Comparison of ENCODE assay signal across 1 fruit fly cellular context in the genomic region with DNA sequence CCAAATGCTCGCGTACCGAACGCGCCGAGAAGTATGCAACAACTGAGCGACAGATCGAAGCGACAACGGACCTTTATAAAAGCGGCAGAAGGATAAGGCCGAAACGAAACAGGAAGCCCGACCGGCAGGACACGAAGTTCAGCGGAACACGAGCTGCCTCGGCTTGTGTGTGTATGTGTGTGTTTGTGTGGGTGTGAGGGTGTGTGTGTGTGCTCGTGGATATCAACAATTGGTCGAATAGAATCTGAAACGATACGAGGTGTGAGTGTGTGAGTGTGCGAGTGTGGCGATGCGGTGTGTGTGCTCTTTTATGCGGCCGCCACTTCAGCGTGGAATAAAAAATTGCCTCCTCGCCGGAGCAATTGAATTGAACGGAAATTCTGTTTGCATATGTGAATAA.
TF ChIP-seq lines count a peak whose summit lies in the region.

A gene (minus strand): TSS at position 57 of the 400 bp plus-strand sequence.

TF ChIP-seq in whole organism, embryonic, 481 proteins besides CTCF, POLR2A, EP300 and RAD21 (continued from another document):
- TF ChIP-seq sim (GFP tag; IDR thresholded peaks at IDR 0.05; lab: Robert Waterston, UW): no peak
- TF ChIP-seq lov (optimal IDR thresholded peaks at IDR 0.05; lab: Kevin White, UChicago): no peak
- no peak for TF ChIP-seq lov (GFP tag; IDR thresholded peaks at IDR 0.05; lab: Robert Waterston, UW)
- TF ChIP-seq seq (GFP tag; IDR thresholded peaks at IDR 0.05; lab: Robert Waterston, UW): no peak
- no peak for TF ChIP-seq dpn (GFP tag; optimal IDR thresholded peaks at IDR 0.05; lab: Kevin White, UChicago)
- no peak for TF ChIP-seq CG11398 (GFP tag; optimal IDR thresholded peaks at IDR 0.05; lab: Kevin White, UChicago)
- TF ChIP-seq pzg (GFP tag; optimal IDR thresholded peaks at IDR 0.05; lab: Kevin White, UChicago): no peak
- no peak for TF ChIP-seq zen (tag; optimal IDR thresholded peaks at IDR 0.05; lab: Kevin White, UChicago)
- peak; percentile 51 for TF ChIP-seq scrt (GFP tag; optimal IDR thresholded peaks at IDR 0.05; lab: Kevin White, UChicago)
- no peak for TF ChIP-seq mld (GFP tag; IDR thresholded peaks at IDR 0.05; lab: Robert Waterston, UW; ENCODE audit: partially characterized antibody)
- TF ChIP-seq ro (GFP tag; IDR thresholded peaks at IDR 0.05; lab: Robert Waterston, UW): no peak
- TF ChIP-seq usp (GFP tag; optimal IDR thresholded peaks at IDR 0.05; lab: Kevin White, UChicago): no peak
- TF ChIP-seq Deaf1 (tag; optimal IDR thresholded peaks at IDR 0.05; lab: Kevin White, UChicago): peak; percentile 96
- TF ChIP-seq CG12659 (GFP tag; optimal IDR thresholded peaks at IDR 0.05; lab: Kevin White, UChicago): no peak
